Worm (Caenorhabditis elegans): ENCODE measurements around the gene C03B1.3.

Gene C03B1.3

ce11 chrX:6371192-6372116 is 5.6 kb downstream of the C03B1.3 start (continued):
- TF ChIP-seq lin-39 (tag; optimal IDR thresholded peaks at IDR 0.05) (no peak), C34F6.9 (tag; optimal IDR thresholded peaks at IDR 0.05) (peak; percentile 34), mab-5 (tag; optimal IDR thresholded peaks at IDR 0.05) (no peak), ceh-16 (tag; optimal IDR thresholded peaks at IDR 0.05) (no peak), blmp-1 (tag; optimal IDR thresholded peaks at IDR 0.05; ENCODE audit: insufficient read depth) (no peak), peb-1 (tag; optimal IDR thresholded peaks at IDR 0.05) (no peak), ama-1 (optimal IDR thresholded peaks at IDR 0.05) (no peak), Y55F3AM.14 (GFP tag; optimal IDR thresholded peaks at IDR 0.05) (no peak), sma-3 (GFP tag; optimal IDR thresholded peaks at IDR 0.05) (peak; percentile 51), unc-39 (tag; optimal IDR thresholded peaks at IDR 0.05) (no peak), lsy-2 (tag; optimal IDR thresholded peaks at IDR 0.05) (peak in 1 of 2 experiments; percentile 6), unc-55 (GFP tag; optimal IDR thresholded peaks at IDR 0.05) (peak; percentile 33), nhr-10 (tag; optimal IDR thresholded peaks at IDR 0.05) (no peak), ztf-4 (tag; optimal IDR thresholded peaks at IDR 0.05) (peak; percentile 12)

- no peak for TF ChIP-seq ztf-11 (tag; optimal IDR thresholded peaks at IDR 0.05)
- no peak for TF ChIP-seq aly-2 (tag; optimal IDR thresholded peaks at IDR 0.05)
These were observed 7.5 kb downstream of the C03B1.3 start, which contains the start of gene C03B1.17 for ce11 chrX:6373348-6373747. Gene C03B1.17 (plus strand): TSS chrX:6373648.

ce11 chrX:6374451-6374850 is 8.6 kb downstream of the C03B1.3 start, which contains the start of gene C03B1.1:
Gene C03B1.1 (plus strand): TSS chrX:6374751.
- TF ChIP-seq blmp-1 (tag; optimal IDR thresholded peaks at IDR 0.05; ENCODE audit: insufficient read depth) (no peak), nhr-25 (tag; optimal IDR thresholded peaks at IDR 0.05) (no peak), nhr-6 (tag; optimal IDR thresholded peaks at IDR 0.05) (no peak), unc-39 (tag; optimal IDR thresholded peaks at IDR 0.05) (no peak), lsy-2 (tag; optimal IDR thresholded peaks at IDR 0.05) (no peak), ztf-4 (tag; optimal IDR thresholded peaks at IDR 0.05) (no peak), unc-55 (GFP tag; optimal IDR thresholded peaks at IDR 0.05) (no peak), nhr-12 (tag; optimal IDR thresholded peaks at IDR 0.05) (no peak), sem-4 (tag; optimal IDR thresholded peaks at IDR 0.05) (no peak), F13H6.1 (tag; optimal IDR thresholded peaks at IDR 0.05) (no peak), unc-62 (GFP tag; optimal IDR thresholded peaks at IDR 0.05) (no peak), ceh-82 (tag; optimal IDR thresholded peaks at IDR 0.05) (no peak), elt-1 (tag; optimal IDR thresholded peaks at IDR 0.05) (no peak), nhr-10 (tag; optimal IDR thresholded peaks at IDR 0.05) (no peak), ZK546.5 (tag; optimal IDR thresholded peaks at IDR 0.05) (no peak), nhr-129 (tag; optimal IDR thresholded peaks at IDR 0.05) (no peak), sma-3 (GFP tag; optimal IDR thresholded peaks at IDR 0.05) (no peak), R02D3.7 (tag; optimal IDR thresholded peaks at IDR 0.05) (no peak)

ce11 chrX:6377634-6378288 is 11.9 kb downstream of the C03B1.3 start, which contains the start of gene lmp-1:
Gene lmp-1 (minus strand): TSS chrX:6377684.
- peak; percentile 37 for TF ChIP-seq fos-1 (tag; optimal IDR thresholded peaks at IDR 0.05)
- no peak for TF ChIP-seq skn-1 (tag; optimal IDR thresholded peaks at IDR 0.05)

- TF ChIP-seq nhr-21 (tag; optimal IDR thresholded peaks at IDR 0.05): peak; percentile 36
- TF ChIP-seq egl-27 (tag; optimal IDR thresholded peaks at IDR 0.05): peak; percentile 32
- TF ChIP-seq unc-55 (GFP tag; optimal IDR thresholded peaks at IDR 0.05): peak; percentile 64
- peak; percentile 54 for TF ChIP-seq sma-9 (GFP tag; optimal IDR thresholded peaks at IDR 0.05)
- no peak for TF ChIP-seq sma-9 (tag; optimal IDR thresholded peaks at IDR 0.05)
- peak; percentile 65 for TF ChIP-seq C34F6.9 (tag; optimal IDR thresholded peaks at IDR 0.05)
- no peak for TF ChIP-seq unc-39 (tag; optimal IDR thresholded peaks at IDR 0.05)
- TF ChIP-seq nhr-129 (tag; optimal IDR thresholded peaks at IDR 0.05): peak; percentile 88
- peak; percentile 78 for TF ChIP-seq lin-11 (tag; optimal IDR thresholded peaks at IDR 0.05)
- TF ChIP-seq ztf-11 (tag; optimal IDR thresholded peaks at IDR 0.05): no peak
- peak; percentile 60 for TF ChIP-seq ceh-16 (tag; optimal IDR thresholded peaks at IDR 0.05)
- TF ChIP-seq aly-2 (tag; optimal IDR thresholded peaks at IDR 0.05): no peak
- TF ChIP-seq gmeb-1 (tag; optimal IDR thresholded peaks at IDR 0.05): no peak
- peak; percentile 54 for TF ChIP-seq crh-2 (tag; optimal IDR thresholded peaks at IDR 0.05)
- TF ChIP-seq zag-1 (tag; optimal IDR thresholded peaks at IDR 0.05): peak; percentile 32
- peak; percentile 67 for TF ChIP-seq F13H6.1 (tag; optimal IDR thresholded peaks at IDR 0.05)
- peak; percentile 13 for TF ChIP-seq sma-3 (GFP tag; optimal IDR thresholded peaks at IDR 0.05)
- TF ChIP-seq lin-13 (GFP tag; optimal IDR thresholded peaks at IDR 0.05): peak; percentile 44
- TF ChIP-seq lsy-2 (tag; optimal IDR thresholded peaks at IDR 0.05): peak in 1 of 2 experiments; percentile 55
- peak; percentile 53 for TF ChIP-seq fos-1 (tag; optimal IDR thresholded peaks at IDR 0.05)
- TF ChIP-seq R02D3.7 (tag; optimal IDR thresholded peaks at IDR 0.05): no peak
- no peak for TF ChIP-seq nhr-23 (tag; optimal IDR thresholded peaks at IDR 0.05)
These were observed 12.5 kb downstream of the C03B1.3 start for ce11 chrX:6378363-6378762.
